Fruit fly (Drosophila melanogaster): ENCODE data around the gene mthl15.
A peak's percentile ranks its signal among the peaks of the same experiment; 100 is the strongest.

Gene mthl15

DNA sequence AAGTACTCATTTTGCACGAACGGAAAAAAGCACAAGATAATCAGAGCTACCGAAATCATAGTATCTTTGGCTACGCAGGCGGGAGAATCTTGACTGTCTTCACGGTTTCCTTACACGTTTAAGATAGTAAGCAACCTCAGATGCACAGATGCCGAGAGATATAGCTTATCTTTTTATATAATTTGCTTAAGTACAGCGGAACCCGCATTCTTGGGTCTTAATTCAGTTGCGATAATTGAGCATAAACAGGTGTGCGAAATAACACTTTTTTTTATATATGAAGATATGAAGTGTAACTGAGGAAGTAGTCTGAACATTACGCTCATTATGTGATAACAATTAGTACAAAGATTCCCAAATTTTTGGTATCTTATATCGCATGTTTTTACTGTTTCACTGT, 42.7 kb upstream of the mthl15 start, which contains the start of gene CG34043 (continued):
- TF ChIP-seq exex (tag; optimal IDR thresholded peaks at IDR 0.05) (no peak), yki (optimal IDR thresholded peaks at IDR 0.05) (no peak)

- TF ChIP-seq MESR4 (GFP tag; optimal IDR thresholded peaks at IDR 0.05) = peak; percentile 31
- TF ChIP-seq CG13424 (tag; optimal IDR thresholded peaks at IDR 0.05) = no peak
- peak; percentile 51; the same call in 1 of the 3 replicates for TF ChIP-seq CG7963 (GFP tag; IDR thresholded peaks at IDR 0.05; ENCODE audit: partially characterized antibody)
- TF ChIP-seq NC2β (GFP tag; optimal IDR thresholded peaks at IDR 0.05) = no peak
- TF ChIP-seq jing (GFP tag; optimal IDR thresholded peaks at IDR 0.05) = no peak
- TF ChIP-seq lmd (GFP tag; IDR thresholded peaks at IDR 0.05) = no peak
- no peak for TF ChIP-seq al (GFP tag; IDR thresholded peaks at IDR 0.05)
- peak; percentile 84 for TF ChIP-seq CG13287 (GFP tag; IDR thresholded peaks at IDR 0.05; ENCODE audit: partially characterized antibody)
- 0 out of 4 replicates have a peak, but pooled peaks have one; percentile 49 for TF ChIP-seq chinmo (GFP tag; IDR thresholded peaks at IDR 0.05; ENCODE audit: partially characterized antibody)
- TF ChIP-seq CG12236 (GFP tag; optimal IDR thresholded peaks at IDR 0.05) = no peak
- TF ChIP-seq Abd-B (GFP tag; optimal IDR thresholded peaks at IDR 0.05) = no peak
- TF ChIP-seq CG7372 (GFP tag; IDR thresholded peaks at IDR 0.05) = no peak
- TF ChIP-seq otp (GFP tag; IDR thresholded peaks at IDR 0.05) = no peak
- no peak for TF ChIP-seq gem (tag; optimal IDR thresholded peaks at IDR 0.05)
- TF ChIP-seq Nf-YA (GFP tag; IDR thresholded peaks at IDR 0.05) = no peak
- TF ChIP-seq hkb (optimal IDR thresholded peaks at IDR 0.05) = no peak
- TF ChIP-seq hkb (GFP tag; IDR thresholded peaks at IDR 0.05) = 0 out of 2 replicates have a peak, but pooled peaks have one; percentile 18
- no peak for TF ChIP-seq CG1792 (GFP tag; optimal IDR thresholded peaks at IDR 0.05)
- TF ChIP-seq inv (GFP tag; IDR thresholded peaks at IDR 0.05; ENCODE audit: partially characterized antibody) = peak; percentile 88
- TF ChIP-seq CG2202 (tag; optimal IDR thresholded peaks at IDR 0.05) = no peak
- TF ChIP-seq HmgZ (tag; optimal IDR thresholded peaks at IDR 0.05) = peak; percentile 3
- no peak for TF ChIP-seq usp (GFP tag; optimal IDR thresholded peaks at IDR 0.05)
- TF ChIP-seq Sox102F (GFP tag; optimal IDR thresholded peaks at IDR 0.05) = no peak
- no peak for TF ChIP-seq pb (GFP tag; optimal IDR thresholded peaks at IDR 0.05)
- peak; percentile 94 for TF ChIP-seq ssp (GFP tag; IDR thresholded peaks at IDR 0.05)
- no peak for TF ChIP-seq peb (GFP tag; IDR thresholded peaks at IDR 0.05)
- TF ChIP-seq amos (GFP tag; IDR thresholded peaks at IDR 0.05; ENCODE audit: partially characterized antibody) = peak; percentile 91
- no peak for TF ChIP-seq Sin3A (optimal IDR thresholded peaks at IDR 0.05)
- no peak for TF ChIP-seq grau (tag; optimal IDR thresholded peaks at IDR 0.05)
- TF ChIP-seq CG2712 (tag; optimal IDR thresholded peaks at IDR 0.05) = no peak
- no peak for TF ChIP-seq CG15073 (GFP tag; optimal IDR thresholded peaks at IDR 0.05)
- TF ChIP-seq z (GFP tag; IDR thresholded peaks at IDR 0.05) = no peak
- TF ChIP-seq CG9215 (GFP tag; IDR thresholded peaks at IDR 0.05) = no peak
- no peak for TF ChIP-seq sc (optimal IDR thresholded peaks at IDR 0.05)
- TF ChIP-seq sc (GFP tag; optimal IDR thresholded peaks at IDR 0.05) = no peak
- TF ChIP-seq CG9932 (GFP tag; IDR thresholded peaks at IDR 0.05) = no peak; the same call in 1 of the 2 replicates
- peak; percentile 75 for TF ChIP-seq CG14860 (GFP tag; IDR thresholded peaks at IDR 0.05; ENCODE audit: partially characterized antibody)
- TF ChIP-seq Antp (GFP tag; optimal IDR thresholded peaks at IDR 0.05) = no peak
- TF ChIP-seq dati (GFP tag; IDR thresholded peaks at IDR 0.05) = no peak
- TF ChIP-seq CG17802 (tag; optimal IDR thresholded peaks at IDR 0.05) = peak; percentile 80
- TF ChIP-seq bsh (GFP tag; optimal IDR thresholded peaks at IDR 0.05) = no peak
- TF ChIP-seq slbo (GFP tag; IDR thresholded peaks at IDR 0.05) = peak; percentile 57; the same call in 1 of the 2 replicates
- TF ChIP-seq ro (GFP tag; IDR thresholded peaks at IDR 0.05) = no peak
- TF ChIP-seq gfzf (GFP tag; optimal IDR thresholded peaks at IDR 0.05) = peak; percentile 25
- no peak for TF ChIP-seq cato (GFP tag; optimal IDR thresholded peaks at IDR 0.05; ENCODE audit: borderline replicate concordance)
- TF ChIP-seq NFAT (GFP tag; IDR thresholded peaks at IDR 0.05) = no peak
- TF ChIP-seq esg (GFP tag; conservative IDR thresholded peaks at IDR 0.05) = no peak
- TF ChIP-seq Rfx (GFP tag; IDR thresholded peaks at IDR 0.05) = peak; percentile 39; the same call in 1 of the 2 replicates
Measured at dm6 chr2L:10278658-10279057, 40.5 kb upstream of the mthl15 start, which contains the start of gene Utx. TSS of gene Utx (minus strand) at chr2L:10278811.

Measured in whole organism, embryonic.